Worm (Caenorhabditis elegans) whole organism, L4/young adult: ENCODE data around the gene C29E4.9.

Experiments used
- W03F9.2 ChIP-seq: fragments of 150-350 bp; optimal IDR thresholded peaks from 2 replicates; lab custom pipeline; 2014; ENCODE audit warnings: missing biosample characterization, missing genetic modification characterization
- him-1 ChIP-seq: sonication (generic microtip); optimal IDR thresholded peaks from 2 replicates; lab custom pipeline; 2016; ENCODE audit warnings: missing genotype, missing genetic modification reagents, missing genetic modification characterization, missing compliant biosample characterization

ce11 chrIII:7979659-7980058, 22.8 kb upstream of the C29E4.9 start, which contains the start of gene clp-1:
- TF ChIP-seq him-1 (tag; lab: Kevin White, UChicago) (no peak), W03F9.2 (no peak)
